Fruit fly (Drosophila melanogaster) whole organism, adult: ENCODE results near the gene CG34291.

Experiments used
- CG11617 ChIP-seq: fragments of 200-800 bp; sonication (Bioruptor generic); optimal IDR thresholded peaks from 2 replicates; lab custom pipeline; 2017; ENCODE audit warnings: mild to moderate bottlenecking, missing biosample characterization, missing genetic modification reagents, missing genetic modification characterization
- CG12768 ChIP-seq: fragments of 200-800 bp; sonication (Bioruptor generic); optimal IDR thresholded peaks from 2 replicates; lab custom pipeline; 2017; ENCODE audit warnings: missing biosample characterization, missing genetic modification characterization, mild to moderate bottlenecking, moderate library complexity, missing genetic modification reagents
- CG14711 ChIP-seq: fragments of 200-800 bp; sonication (Bioruptor generic); optimal IDR thresholded peaks from 2 replicates; lab custom pipeline; 2018; ENCODE audit warnings: missing biosample characterization, mild to moderate bottlenecking, missing genetic modification characterization, moderate library complexity
- CG1620 ChIP-seq: fragments of 200-800 bp; sonication (Bioruptor generic); optimal IDR thresholded peaks from 2 replicates; lab custom pipeline; 2016; ENCODE audit warnings: missing biosample characterization, missing genetic modification characterization
- CG33017 ChIP-seq: fragments of 200-800 bp; sonication (Bioruptor generic); optimal IDR thresholded peaks from 2 replicates; lab custom pipeline; 2018; ENCODE audit warnings: missing biosample characterization, mild to moderate bottlenecking, missing genetic modification characterization, moderate library complexity
- CG5204 ChIP-seq: fragments of 200-800 bp; sonication (Bioruptor generic); optimal IDR thresholded peaks from 2 replicates; lab custom pipeline; 2016; ENCODE audit warnings: missing biosample characterization, missing genetic modification characterization
- CG7045 ChIP-seq: fragments of 200-800 bp; sonication (Bioruptor generic); optimal IDR thresholded peaks from 2 replicates; lab custom pipeline; 2017; ENCODE audit warnings: missing biosample characterization, mild to moderate bottlenecking, missing genetic modification characterization
- CG7101 ChIP-seq: fragments of 200-800 bp; sonication (Bioruptor generic); optimal IDR thresholded peaks from 2 replicates; lab custom pipeline; 2018; ENCODE audit warnings: missing biosample characterization, mild to moderate bottlenecking, missing genetic modification characterization, moderate library complexity
- Clk ChIP-seq: fragments of 200-800 bp; sonication (Bioruptor generic); optimal IDR thresholded peaks from 2 replicates; lab custom pipeline; 2017; ENCODE audit warnings: missing biosample characterization, missing genetic modification characterization
- Crg-1 ChIP-seq: fragments of 200-800 bp; sonication (Bioruptor generic); optimal IDR thresholded peaks from 2 replicates; lab custom pipeline; 2016; ENCODE audit warnings: missing biosample characterization, missing genetic modification characterization
- Hr96 ChIP-seq: fragments of 200-800 bp; sonication (Bioruptor generic); optimal IDR thresholded peaks from 2 replicates; lab custom pipeline; 2016; ENCODE audit warnings: missing biosample characterization, missing genetic modification characterization
- Mnt ChIP-seq: fragments of 200-800 bp; sonication (Bioruptor generic); optimal IDR thresholded peaks from 2 replicates; lab custom pipeline; 2016; ENCODE audit warnings: missing biosample characterization, mild to moderate bottlenecking, missing genetic modification characterization
- bab1 ChIP-seq: fragments of 200-800 bp; sonication (Bioruptor generic); optimal IDR thresholded peaks from 3 replicates; lab custom pipeline; 2019; ENCODE audit warnings: missing biosample characterization, mild to moderate bottlenecking, missing genetic modification characterization, moderate library complexity
- cic ChIP-seq: fragments of 200-800 bp; sonication (Bioruptor generic); optimal IDR thresholded peaks from 2 replicates; lab custom pipeline; 2017; ENCODE audit warnings: missing biosample characterization, mild to moderate bottlenecking, missing genetic modification characterization, moderate library complexity
- cnc ChIP-seq, 2 experiments: fragments of >200 bp; optimal IDR thresholded peaks; 2 replicates each; lab custom pipeline; 2017
- kay ChIP-seq: fragments of 200-800 bp; sonication (Bioruptor generic); peaks from one replicate; lab custom pipeline; 2016; ENCODE audit warnings: missing biosample characterization, missing genetic modification characterization, borderline replicate concordance
- ovo ChIP-seq: fragments of 200-800 bp; sonication (Bioruptor generic); optimal IDR thresholded peaks from 2 replicates; lab custom pipeline; 2016; ENCODE audit warnings: missing biosample characterization, missing genetic modification characterization
- pad ChIP-seq: fragments of 200-800 bp; sonication (Bioruptor generic); optimal IDR thresholded peaks from 3 replicates; lab custom pipeline; 2017; ENCODE audit warnings: missing biosample characterization, missing genetic modification characterization, mild to moderate bottlenecking, moderate library complexity, missing genetic modification reagents
- tj ChIP-seq: fragments of 200-800 bp; sonication (Bioruptor generic); optimal IDR thresholded peaks from 3 replicates; lab custom pipeline; 2017; ENCODE audit warnings: missing biosample characterization, mild to moderate bottlenecking, missing genetic modification characterization, moderate library complexity
- toe ChIP-seq: fragments of 200-800 bp; sonication (Bioruptor generic); optimal IDR thresholded peaks from 2 replicates; lab custom pipeline; 2016; ENCODE audit warnings: missing biosample characterization, missing genetic modification characterization

Gene CG34291

DNA sequence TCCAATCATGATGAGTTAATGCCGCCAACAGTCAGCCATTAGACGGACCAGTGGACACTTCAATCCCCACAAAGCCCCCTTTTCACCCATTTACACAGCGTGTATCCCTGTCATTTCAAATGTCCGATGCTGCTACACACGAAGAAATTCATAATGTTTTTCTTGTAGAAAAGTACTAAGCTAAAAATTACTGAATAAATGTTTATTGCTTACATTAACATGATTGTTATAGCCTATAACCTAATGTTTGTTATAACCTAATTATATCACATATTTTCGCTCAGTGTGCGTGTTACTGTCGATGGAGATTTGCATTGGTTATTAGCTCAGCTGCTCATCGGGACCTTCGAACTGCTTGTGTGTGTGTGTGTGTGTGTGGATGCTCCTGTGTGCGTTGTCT lies 11.0 kb upstream of the CG34291 start:
- TF ChIP-seq Clk (GFP tag; lab: Kevin White, UChicago) (no peak), bab1 (GFP tag; lab: Kevin White, UChicago) (no peak)

DNA sequence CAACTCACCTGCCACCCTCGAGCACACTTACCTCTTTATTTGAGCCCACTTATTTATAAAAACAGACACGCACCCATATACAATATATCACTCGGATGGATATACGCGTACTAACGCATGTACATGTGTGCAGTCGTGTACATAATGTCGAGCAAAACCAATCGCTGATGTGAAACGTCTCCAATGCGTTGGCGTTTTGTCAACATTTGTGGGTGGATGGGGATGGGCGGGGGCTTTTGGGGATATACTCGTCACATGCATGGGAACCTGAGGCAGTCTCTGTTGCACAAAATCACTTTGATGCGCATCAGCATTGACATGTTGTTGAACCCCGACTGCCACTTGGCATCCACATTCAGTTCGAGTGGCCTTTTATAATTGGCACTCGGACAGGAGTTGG lies 10.4 kb upstream of the CG34291 start:
- TF ChIP-seq ovo (GFP tag; lab: Kevin White, UChicago): no peak
- no peak for TF ChIP-seq Crg-1 (GFP tag; lab: Kevin White, UChicago)
- TF ChIP-seq CG12768 (GFP tag; lab: Kevin White, UChicago): no peak
- TF ChIP-seq CG1620 (GFP tag; lab: Kevin White, UChicago): no peak
- TF ChIP-seq pad (GFP tag; lab: Kevin White, UChicago): no peak

DNA sequence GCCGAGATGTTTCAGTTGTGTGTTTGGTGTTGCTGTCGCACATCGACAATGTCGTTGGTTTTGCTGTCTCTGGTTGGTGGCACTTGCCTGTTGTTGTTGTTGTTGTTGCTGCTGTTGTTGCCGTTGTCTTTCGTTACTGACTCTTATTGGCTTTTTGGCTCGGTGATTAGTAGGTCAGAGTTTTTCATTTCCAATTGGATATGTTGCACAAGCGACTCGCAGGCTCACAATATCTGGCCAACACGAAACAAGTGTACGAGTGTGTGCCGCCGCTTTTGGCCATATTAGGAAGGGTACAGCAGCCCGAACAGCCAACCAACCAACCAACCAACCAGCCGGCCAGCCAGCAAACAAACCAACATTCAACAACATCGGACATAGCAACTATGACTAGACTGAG lies 8.2 kb upstream of the CG34291 start:
- no peak for TF ChIP-seq toe (GFP tag; lab: Kevin White, UChicago)
- TF ChIP-seq Hr96: no peak
- TF ChIP-seq bab1 (GFP tag; lab: Kevin White, UChicago): no peak
- no peak for TF ChIP-seq CG1620 (GFP tag; lab: Kevin White, UChicago)
- TF ChIP-seq Crg-1 (GFP tag; lab: Kevin White, UChicago): no peak
- TF ChIP-seq CG14711: no peak
- no peak for TF ChIP-seq Clk (GFP tag; lab: Kevin White, UChicago)
- TF ChIP-seq CG12768 (GFP tag; lab: Kevin White, UChicago): no peak
- no peak for TF ChIP-seq pad (GFP tag; lab: Kevin White, UChicago)
- no peak for TF ChIP-seq tj (GFP tag; lab: Kevin White, UChicago)
- TF ChIP-seq CG5204 (GFP tag; lab: Kevin White, UChicago): no peak
- no peak for TF ChIP-seq CG11617 (GFP tag; lab: Kevin White, UChicago)
- TF ChIP-seq cnc (optimal IDR thresholded peaks at IDR 0.05; lab: Kevin White, UChicago): no peak
- no peak for TF ChIP-seq cic (GFP tag; lab: Kevin White, UChicago)
- no peak for TF ChIP-seq Mnt
- no peak for TF ChIP-seq ovo (GFP tag; lab: Kevin White, UChicago)
- no peak for TF ChIP-seq kay (GFP tag; lab: Kevin White, UChicago)
- no peak for TF ChIP-seq CG33017 (tag; lab: Kevin White, UChicago)

DNA sequence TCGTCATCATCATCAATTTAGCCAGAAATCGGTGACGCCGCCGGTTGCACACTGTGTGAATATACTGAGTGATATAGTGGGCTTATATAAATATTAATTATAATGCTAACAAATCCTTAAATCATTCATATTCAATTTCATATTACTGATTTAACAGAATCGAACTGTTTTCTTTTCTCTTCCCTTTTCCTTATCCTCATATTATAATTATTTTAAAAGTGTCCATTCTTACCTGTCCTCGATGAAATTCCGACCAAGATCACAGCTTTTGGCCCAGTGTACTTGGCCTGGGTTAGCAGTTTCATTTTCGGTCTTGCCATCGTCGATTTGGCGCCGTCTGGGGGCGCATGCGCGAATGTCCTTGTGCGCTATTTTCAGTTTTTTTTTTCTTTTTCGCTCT lies 7.4 kb upstream of the CG34291 start:
- TF ChIP-seq CG5204 (GFP tag; lab: Kevin White, UChicago) (no peak), bab1 (GFP tag; lab: Kevin White, UChicago) (no peak), toe (GFP tag; lab: Kevin White, UChicago) (no peak), cnc (optimal IDR thresholded peaks at IDR 0.05; lab: Kevin White, UChicago) (no peak), Clk (GFP tag; lab: Kevin White, UChicago) (no peak), pad (GFP tag; lab: Kevin White, UChicago) (no peak), CG14711 (no peak)

DNA sequence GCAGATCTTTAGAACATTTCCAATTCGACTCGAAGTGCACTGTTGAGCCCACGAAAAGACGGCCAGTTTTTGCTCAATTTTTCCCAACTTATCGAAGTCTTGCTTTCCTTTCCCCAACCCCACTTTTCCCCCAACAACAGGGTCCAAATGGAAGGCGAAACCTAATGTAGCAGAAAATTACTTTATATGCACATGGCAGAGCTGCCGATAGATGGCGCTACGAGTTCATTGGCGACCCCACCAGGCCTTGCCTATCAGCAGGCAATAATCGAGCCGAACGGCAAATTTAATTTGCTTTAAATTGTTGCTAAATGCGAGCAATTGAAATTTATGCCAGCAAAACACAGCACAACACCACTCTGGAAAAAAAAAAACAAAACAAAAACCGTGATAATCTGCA lies 6.9 kb upstream of the CG34291 start:
- no peak for TF ChIP-seq CG14711
- no peak for TF ChIP-seq cic (GFP tag; lab: Kevin White, UChicago)
- TF ChIP-seq CG7045 (GFP tag; lab: Kevin White, UChicago): no peak
- peak; percentile 37 for TF ChIP-seq kay (GFP tag; lab: Kevin White, UChicago)

DNA sequence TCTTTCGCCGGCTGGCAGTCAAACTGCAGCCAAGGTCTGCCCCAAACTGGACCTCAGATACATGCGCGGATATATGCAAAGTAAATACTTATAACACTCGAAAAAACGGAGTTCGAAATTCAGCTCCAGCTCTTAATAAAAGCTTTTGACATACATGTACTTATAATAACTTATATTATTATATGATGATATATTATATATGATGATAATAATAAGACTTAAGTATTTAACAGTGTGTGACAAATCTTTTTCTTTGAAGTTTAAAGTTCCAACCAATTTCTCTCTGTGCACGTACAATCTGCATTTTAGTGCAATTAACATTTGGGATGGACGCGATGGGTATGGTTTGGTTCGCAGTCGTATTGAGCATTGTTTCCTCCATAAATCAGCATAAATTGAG lies 4.0 kb upstream of the CG34291 start:
- no peak for TF ChIP-seq CG5204 (GFP tag; lab: Kevin White, UChicago)
- TF ChIP-seq CG33017 (tag; lab: Kevin White, UChicago): no peak
- no peak for TF ChIP-seq Mnt
- TF ChIP-seq Crg-1 (GFP tag; lab: Kevin White, UChicago): no peak
- TF ChIP-seq CG14711: no peak
- TF ChIP-seq kay (GFP tag; lab: Kevin White, UChicago): no peak
- TF ChIP-seq CG7045 (GFP tag; lab: Kevin White, UChicago): no peak
- TF ChIP-seq ovo (GFP tag; lab: Kevin White, UChicago): no peak
- TF ChIP-seq Hr96: no peak
- TF ChIP-seq CG11617 (GFP tag; lab: Kevin White, UChicago): no peak
- no peak for TF ChIP-seq pad (GFP tag; lab: Kevin White, UChicago)
- TF ChIP-seq CG12768 (GFP tag; lab: Kevin White, UChicago): no peak
- TF ChIP-seq Clk (GFP tag; lab: Kevin White, UChicago): no peak
- no peak for TF ChIP-seq tj (GFP tag; lab: Kevin White, UChicago)
- no peak for TF ChIP-seq bab1 (GFP tag; lab: Kevin White, UChicago)
- no peak for TF ChIP-seq toe (GFP tag; lab: Kevin White, UChicago)
- TF ChIP-seq CG7101 (tag; lab: Kevin White, UChicago): no peak
- no peak for TF ChIP-seq CG1620 (GFP tag; lab: Kevin White, UChicago)
- no peak for TF ChIP-seq cic (GFP tag; lab: Kevin White, UChicago)

DNA sequence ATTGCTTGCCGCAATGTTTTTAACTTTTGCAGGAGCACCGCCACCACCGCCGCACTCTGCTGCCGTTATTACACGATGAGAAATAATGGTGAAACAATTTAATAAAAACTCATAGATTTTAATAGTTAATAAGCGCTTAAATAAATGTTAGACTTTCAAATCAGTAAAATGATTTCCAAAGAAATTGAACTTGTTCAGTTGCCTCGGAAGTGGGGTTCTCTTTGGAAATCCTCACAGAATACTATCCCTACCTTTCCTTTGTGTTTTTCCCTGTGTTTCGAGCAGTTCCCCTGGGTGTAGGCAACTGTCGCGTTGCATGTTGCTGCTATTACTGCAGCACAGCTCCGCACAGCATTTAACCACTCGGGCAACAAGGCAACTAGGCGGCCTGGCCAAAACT lies 2.6 kb upstream of the CG34291 start:
- TF ChIP-seq kay (GFP tag; lab: Kevin White, UChicago): no peak
- TF ChIP-seq toe (GFP tag; lab: Kevin White, UChicago): no peak
- TF ChIP-seq cnc (optimal IDR thresholded peaks at IDR 0.05; lab: Kevin White, UChicago): no peak
- TF ChIP-seq Crg-1 (GFP tag; lab: Kevin White, UChicago): no peak
